Worm (Caenorhabditis elegans) whole organism, L4 larva: ENCODE measurements around the gene F41H10.4.

Experiments used
- F26F4.8 ChIP-seq: fragments of 200-800 bp; sonication (Bioruptor generic); conservative IDR thresholded peaks from 2 replicates; pipeline ENCODE4 v1.3.6; 2022; ENCODE audit warnings: missing genetic modification characterization, missing compliant biosample characterization
- F37D6.2 ChIP-seq: sonication (generic microtip); optimal IDR thresholded peaks from 2 replicates; lab custom pipeline; 2016; ENCODE audit warnings: mild to moderate bottlenecking, missing genetic modification characterization, missing compliant biosample characterization
- R02D3.7 ChIP-seq: fragments of 150-350 bp; sonication (generic microtip); optimal IDR thresholded peaks from 3 replicates; lab custom pipeline; 2014; ENCODE audit warnings: missing biosample characterization, missing genetic modification characterization
- T20F7.1 ChIP-seq: fragments of 200-800 bp; sonication (Bioruptor generic); optimal IDR thresholded peaks from 2 replicates; lab custom pipeline; 2018; ENCODE audit warnings: mild to moderate bottlenecking, missing genetic modification characterization, missing compliant biosample characterization
- Y5F2A.4 ChIP-seq: fragments of 200-800 bp; sonication (Bioruptor generic); optimal IDR thresholded peaks from 2 replicates; lab custom pipeline; 2018; ENCODE audit warnings: mild to moderate bottlenecking, missing genetic modification characterization, missing compliant biosample characterization
- Y75B8A.6 ChIP-seq: fragments of 200-800 bp; sonication (Bioruptor generic); IDR thresholded peaks from 2 replicates; pipeline ENCODE4 v1.3.6; 2022; ENCODE audit warnings: missing genetic modification reagents, missing genetic modification characterization, missing compliant biosample characterization
- ZK337.2 ChIP-seq: fragments of 200-800 bp; sonication (Bioruptor generic); IDR thresholded peaks from 2 replicates; pipeline ENCODE4 v1.3.6; 2022; ENCODE audit warnings: missing genetic modification reagents, missing genetic modification characterization, missing compliant biosample characterization
- aha-1 ChIP-seq: fragments of 150-350 bp; peaks from one replicate; lab custom pipeline; 2014; ENCODE audit warnings: missing biosample characterization, missing genetic modification characterization
- arid-1 ChIP-seq: fragments of 200-800 bp; sonication (Bioruptor generic); conservative IDR thresholded peaks from 2 replicates; pipeline ENCODE4 v1.3.6; 2022; ENCODE audit warnings: missing genetic modification reagents, missing genetic modification characterization, missing compliant biosample characterization
- attf-4 ChIP-seq: sonication (generic microtip); optimal IDR thresholded peaks from 3 replicates; lab custom pipeline; 2017; ENCODE audit warnings: missing biosample characterization, missing genetic modification characterization
- ceh-44 ChIP-seq: fragments of 200-800 bp; sonication (Bioruptor generic); IDR thresholded peaks from 2 replicates; pipeline ENCODE4 v1.3.6; 2022; ENCODE audit warnings: missing genetic modification reagents, missing genetic modification characterization, missing compliant biosample characterization
- ces-1 ChIP-seq: fragments of 150-350 bp; sonication (generic microtip); optimal IDR thresholded peaks from 4 replicates; lab custom pipeline; 2014; ENCODE audit warnings: missing biosample characterization, missing genetic modification reagents, missing genetic modification characterization
- daf-19 ChIP-seq: fragments of 200-800 bp; sonication (Bioruptor generic); conservative IDR thresholded peaks from 2 replicates; pipeline ENCODE4 v1.3.6; 2022; ENCODE audit warnings: missing genetic modification characterization, missing compliant biosample characterization
- daf-8 ChIP-seq: fragments of 200-800 bp; sonication (Bioruptor generic); IDR thresholded peaks from 2 replicates; pipeline ENCODE4 v1.3.6; 2022; ENCODE audit warnings: missing genetic modification characterization, missing compliant biosample characterization
- dpl-1 ChIP-seq: fragments of 150-350 bp; optimal IDR thresholded peaks from 2 replicates; lab custom pipeline; 2014; ENCODE audit warnings: missing biosample characterization, missing genetic modification reagents, missing genetic modification characterization
- egl-27 ChIP-seq: sonication (generic microtip); optimal IDR thresholded peaks from 3 replicates; lab custom pipeline; 2017; ENCODE audit warnings: missing biosample characterization, missing genetic modification reagents, missing genetic modification characterization
- egl-43 ChIP-seq: fragments of 200-800 bp; sonication (Bioruptor generic); IDR thresholded peaks from 2 replicates; pipeline ENCODE4 v1.3.6; 2022; ENCODE audit warnings: missing genetic modification reagents, missing genetic modification characterization, missing compliant biosample characterization
- lin-13 ChIP-seq: fragments of 150-350 bp; optimal IDR thresholded peaks from 2 replicates; lab custom pipeline; 2014; ENCODE audit warnings: missing biosample characterization, missing genetic modification reagents, missing genetic modification characterization
- lin-39 ChIP-seq: fragments of 150-350 bp; optimal IDR thresholded peaks from 2 replicates; lab custom pipeline; 2014; ENCODE audit warnings: missing biosample characterization, missing genetic modification reagents, missing genetic modification characterization
- lir-3 ChIP-seq: sonication (generic microtip); optimal IDR thresholded peaks from 2 replicates; lab custom pipeline; 2016; ENCODE audit warnings: mild to moderate bottlenecking, missing genetic modification characterization, missing compliant biosample characterization
- lsy-2 ChIP-seq, 2 experiments: fragments of 150-350 bp in 1 of 2; sonication (generic microtip) in 1 of 2; optimal IDR thresholded peaks; 2 replicates each; lab custom pipeline; 2014 to 2017; ENCODE audit warnings: missing biosample characterization in 2 of 2, missing genetic modification characterization in 2 of 2
- madf-5 ChIP-seq, 2 experiments: fragments of 200-800 bp; sonication (Bioruptor generic); IDR thresholded peaks; 2 replicates each; pipeline ENCODE4 v1.3.6; 2022; ENCODE audit warnings: missing compliant biosample characterization in 2 of 2, missing genetic modification characterization in 2 of 2
- madf-9 ChIP-seq: fragments of 200-800 bp; sonication (Bioruptor generic); conservative IDR thresholded peaks from 2 replicates; pipeline ENCODE4 v1.3.6; 2022; ENCODE audit warnings: missing genetic modification reagents, missing genetic modification characterization, missing compliant biosample characterization
- mdl-1 ChIP-seq, 2 experiments: fragments of 150-350 bp in 1 of 2; sonication (generic microtip) in 1 of 2; optimal IDR thresholded peaks; 2 replicates each; lab custom pipeline; 2014 to 2017; ENCODE audit warnings: missing biosample characterization in 2 of 2, missing genetic modification characterization in 2 of 2
- mdt-29 ChIP-seq: fragments of 200-800 bp; sonication (Bioruptor generic); IDR thresholded peaks from 2 replicates; pipeline ENCODE4 v1.3.6; 2022; ENCODE audit warnings: missing genetic modification reagents, missing genetic modification characterization, missing compliant biosample characterization
- mes-2 ChIP-seq: sonication (generic microtip); optimal IDR thresholded peaks from 2 replicates; lab custom pipeline; 2016; ENCODE audit warnings: missing genotype, mild to moderate bottlenecking, missing genetic modification characterization, missing compliant biosample characterization; ENCODE audit not compliant: poor library complexity, severe bottlenecking
- nhr-102 ChIP-seq: sonication (generic microtip); optimal IDR thresholded peaks from 2 replicates; lab custom pipeline; 2016; ENCODE audit warnings: mild to moderate bottlenecking, missing genetic modification characterization, moderate library complexity, missing compliant biosample characterization
- nhr-11 ChIP-seq: fragments of 150-350 bp; optimal IDR thresholded peaks from 2 replicates; lab custom pipeline; 2014; ENCODE audit warnings: missing biosample characterization, missing genetic modification characterization
- nhr-237 ChIP-seq: sonication (generic microtip); optimal IDR thresholded peaks from 2 replicates; lab custom pipeline; 2017; ENCODE audit warnings: missing biosample characterization, missing genetic modification characterization
- nhr-25 ChIP-seq: sonication (generic microtip); optimal IDR thresholded peaks from 2 replicates; lab custom pipeline; 2017; ENCODE audit warnings: missing genetic modification characterization, mild to moderate bottlenecking, missing compliant biosample characterization, antibody characterized with exemption, moderate library complexity, borderline replicate concordance; ENCODE audit not compliant: insufficient read depth
- nhr-28 ChIP-seq: fragments of 150-350 bp; optimal IDR thresholded peaks from 2 replicates; lab custom pipeline; 2014; ENCODE audit warnings: missing biosample characterization, missing genetic modification characterization
- nhr-48 ChIP-seq: sonication (generic microtip); optimal IDR thresholded peaks from 2 replicates; lab custom pipeline; 2016; ENCODE audit warnings: mild to moderate bottlenecking, missing genetic modification characterization, missing compliant biosample characterization
- nhr-76 ChIP-seq: fragments of 150-350 bp; optimal IDR thresholded peaks from 2 replicates; lab custom pipeline; 2014; ENCODE audit warnings: missing biosample characterization, missing genetic modification characterization
- pqm-1 ChIP-seq: sonication (generic microtip); optimal IDR thresholded peaks from 2 replicates; lab custom pipeline; 2017; ENCODE audit warnings: missing biosample characterization, missing genetic modification characterization
- rbr-2 ChIP-seq: sonication (generic microtip); optimal IDR thresholded peaks from 2 replicates; lab custom pipeline; 2016; ENCODE audit warnings: missing genotype, missing genetic modification characterization, missing compliant biosample characterization
- saeg-2 ChIP-seq: fragments of 200-800 bp; sonication (Bioruptor generic); IDR thresholded peaks from 2 replicates; pipeline ENCODE4 v1.3.6; 2022; ENCODE audit warnings: missing genetic modification reagents, missing genetic modification characterization, missing compliant biosample characterization
- set-16 ChIP-seq: fragments of 200-800 bp; sonication (Bioruptor generic); IDR thresholded peaks from 2 replicates; pipeline ENCODE4 v1.3.6; 2022; ENCODE audit warnings: missing genetic modification reagents, missing genetic modification characterization, missing compliant biosample characterization
- spr-3 ChIP-seq: fragments of 200-800 bp; sonication (Bioruptor generic); optimal IDR thresholded peaks from 2 replicates; lab custom pipeline; 2018; ENCODE audit warnings: mild to moderate bottlenecking, missing genetic modification characterization, missing compliant biosample characterization
- tag-97 ChIP-seq: fragments of 200-800 bp; sonication (Bioruptor generic); IDR thresholded peaks from 2 replicates; pipeline ENCODE4 v1.3.6; 2022; ENCODE audit warnings: missing genetic modification characterization, missing compliant biosample characterization
- unc-130 ChIP-seq: sonication (generic microtip); optimal IDR thresholded peaks from 2 replicates; lab custom pipeline; 2016; ENCODE audit warnings: missing genetic modification reagents, missing genetic modification characterization, missing compliant biosample characterization
- vab-7 ChIP-seq: fragments of 200-800 bp; sonication (Bioruptor generic); IDR thresholded peaks from 2 replicates; pipeline ENCODE4 v1.3.6; 2022; ENCODE audit warnings: missing genetic modification reagents, missing genetic modification characterization, missing compliant biosample characterization
- zag-1 ChIP-seq: fragments of 150-350 bp; optimal IDR thresholded peaks from 2 replicates; lab custom pipeline; 2014; ENCODE audit warnings: missing biosample characterization, missing genetic modification characterization
- zfp-3 ChIP-seq: fragments of 200-800 bp; sonication (Bioruptor generic); conservative IDR thresholded peaks from 2 replicates; pipeline ENCODE4 v1.3.6; 2022; ENCODE audit warnings: missing genetic modification reagents, missing genetic modification characterization, missing compliant biosample characterization
- zip-2 ChIP-seq: fragments of 150-350 bp; optimal IDR thresholded peaks from 2 replicates; lab custom pipeline; 2014; ENCODE audit warnings: missing biosample characterization, missing genetic modification characterization
- ztf-11 ChIP-seq: fragments of 150-350 bp; optimal IDR thresholded peaks from 2 replicates; lab custom pipeline; 2014; ENCODE audit warnings: missing biosample characterization, missing genetic modification characterization
- ztf-7 ChIP-seq: fragments of 150-350 bp; optimal IDR thresholded peaks from 2 replicates; lab custom pipeline; 2014; ENCODE audit warnings: missing biosample characterization, missing genetic modification characterization

F41H10.4 gene

DNA sequence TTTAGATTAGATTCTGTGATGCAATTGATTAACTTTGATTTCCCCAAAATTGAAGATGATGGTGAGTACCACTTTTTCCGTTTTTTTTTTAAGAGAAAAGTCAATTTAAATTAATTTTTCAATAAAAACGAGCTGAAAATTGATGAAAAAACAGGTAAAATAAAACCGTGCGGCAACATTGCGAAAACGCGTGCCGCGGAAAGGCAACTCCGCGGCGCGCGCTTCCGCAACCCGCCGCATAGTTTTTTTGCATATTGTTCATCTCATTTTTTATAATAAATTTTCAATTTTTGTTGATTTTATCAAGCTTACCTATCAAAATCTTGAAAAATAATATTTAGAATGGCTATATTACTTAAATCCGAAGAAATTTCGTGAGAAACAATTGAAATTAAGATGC, 6.6 kb downstream of the F41H10.4 start (continued):
- TF ChIP-seq set-16 (GFP tag; lab: Robert Waterston, UW) (no peak), lin-39 (tag; lab: Kevin White, UChicago) (no peak), nhr-11 (tag; lab: Kevin White, UChicago) (no peak), rbr-2 (no peak), R02D3.7 (no peak), F26F4.8 (GFP tag; lab: Robert Waterston, UW) (no peak), aha-1 (tag; lab: Kevin White, UChicago) (peak; percentile 43), arid-1 (GFP tag; lab: Robert Waterston, UW) (no peak), T20F7.1 (GFP tag; lab: Kevin White, UChicago) (no peak), daf-19 (GFP tag; lab: Robert Waterston, UW) (no peak), spr-3 (GFP tag; lab: Kevin White, UChicago) (no peak), nhr-25 (tag; lab: Kevin White, UChicago) (no peak), ztf-7 (no peak), F37D6.2 (tag; lab: Kevin White, UChicago) (no peak), zfp-3 (GFP tag; lab: Robert Waterston, UW) (no peak), lin-13 (GFP tag; lab: Kevin White, UChicago) (no peak), ces-1 (no peak), ceh-44 (GFP tag; lab: Robert Waterston, UW) (no peak), vab-7 (GFP tag; lab: Robert Waterston, UW) (no peak), egl-27 (tag; lab: Kevin White, UChicago) (no peak), lir-3 (no peak), attf-4 (no peak), Y75B8A.6 (no peak), egl-43 (no peak), daf-8 (GFP tag; lab: Robert Waterston, UW) (no peak), pqm-1 (tag; lab: Kevin White, UChicago) (no peak), tag-97 (GFP tag; lab: Robert Waterston, UW) (no peak), mdl-1 (tag; optimal IDR thresholded peaks at IDR 0.05; lab: Kevin White, UChicago) (no peak), nhr-102 (no peak), lsy-2 (tag; optimal IDR thresholded peaks at IDR 0.05; lab: Kevin White, UChicago) (peak in 1 of 2 experiments; percentile 58), nhr-48 (tag; lab: Kevin White, UChicago) (no peak), saeg-2 (GFP tag; lab: Robert Waterston, UW) (no peak), madf-9 (GFP tag; lab: Robert Waterston, UW) (0 out of 2 replicates have a peak, but pooled peaks have one; percentile 36), nhr-76 (tag; lab: Kevin White, UChicago) (no peak), Y5F2A.4 (GFP tag; lab: Kevin White, UChicago) (no peak), zip-2 (no peak), zag-1 (no peak), ztf-11 (no peak), nhr-28 (no peak), mes-2 (tag; lab: Kevin White, UChicago) (peak; percentile 46), nhr-237 (no peak), unc-130 (GFP tag; lab: Kevin White, UChicago) (peak; percentile 2), mdt-29 (GFP tag; lab: Robert Waterston, UW) (no peak), madf-5 (GFP tag; IDR thresholded peaks at IDR 0.05; lab: Robert Waterston, UW) (no peak), dpl-1 (GFP tag; lab: Kevin White, UChicago) (peak; percentile 33), ZK337.2 (GFP tag; lab: Robert Waterston, UW) (no peak)
